Worm (Caenorhabditis elegans) whole organism, mixed stage, embryonic: ENCODE results near the gene skpo-3.

Experiments used
- M03D4.4 ChIP-seq: sonication (generic microtip); optimal IDR thresholded peaks from 2 replicates; lab custom pipeline; 2017; ENCODE audit warnings: mild to moderate bottlenecking, missing genetic modification characterization, missing compliant biosample characterization
- bed-3 ChIP-seq: fragments of 200-800 bp; sonication (Bioruptor generic); optimal IDR thresholded peaks from 3 replicates; lab custom pipeline; 2018; ENCODE audit warnings: mild to moderate bottlenecking, missing genetic modification characterization, moderate library complexity, missing compliant biosample characterization
- blmp-1 ChIP-seq: fragments of 150-350 bp; optimal IDR thresholded peaks from 2 replicates; lab custom pipeline; 2014; ENCODE audit warnings: missing biosample characterization, missing genetic modification characterization
- ceh-43 ChIP-seq: fragments of 200-800 bp; sonication (Bioruptor generic); optimal IDR thresholded peaks from 2 replicates; lab custom pipeline; 2018; ENCODE audit warnings: mild to moderate bottlenecking, missing genetic modification characterization, moderate library complexity, missing compliant biosample characterization
- ceh-83 ChIP-seq: fragments of 200-800 bp; sonication (Bioruptor generic); optimal IDR thresholded peaks from 2 replicates; lab custom pipeline; 2018; ENCODE audit warnings: mild to moderate bottlenecking, missing genetic modification characterization, missing compliant biosample characterization
- ces-1 ChIP-seq: fragments of 150-350 bp; optimal IDR thresholded peaks from 2 replicates; lab custom pipeline; 2014; ENCODE audit warnings: missing biosample characterization, missing genetic modification reagents, missing genetic modification characterization
- cnd-1 ChIP-seq: fragments of 200-800 bp; sonication (Bioruptor generic); optimal IDR thresholded peaks from 2 replicates; lab custom pipeline; 2018; ENCODE audit warnings: mild to moderate bottlenecking, missing genetic modification characterization, missing compliant biosample characterization
- drap-1 ChIP-seq: fragments of 200-800 bp; sonication (Bioruptor generic); optimal IDR thresholded peaks from 3 replicates; lab custom pipeline; 2018; ENCODE audit warnings: mild to moderate bottlenecking, missing genetic modification characterization, missing compliant biosample characterization
- elt-1 ChIP-seq: sonication (generic microtip); optimal IDR thresholded peaks from 2 replicates; lab custom pipeline; 2017; ENCODE audit warnings: missing genetic modification characterization, mild to moderate bottlenecking, missing compliant biosample characterization, antibody characterized with exemption, moderate library complexity, borderline replicate concordance; ENCODE audit not compliant: insufficient read depth
- elt-3 ChIP-seq: fragments of 150-350 bp; optimal IDR thresholded peaks from 2 replicates; lab custom pipeline; 2014; ENCODE audit warnings: missing biosample characterization, missing genetic modification characterization
- flh-1 ChIP-seq: fragments of 200-800 bp; sonication (Bioruptor generic); optimal IDR thresholded peaks from 2 replicates; lab custom pipeline; 2018; ENCODE audit warnings: mild to moderate bottlenecking, missing genetic modification characterization, moderate library complexity, missing compliant biosample characterization
- ham-2 ChIP-seq: fragments of 200-800 bp; sonication (Bioruptor generic); optimal IDR thresholded peaks from 2 replicates; lab custom pipeline; 2018; ENCODE audit warnings: mild to moderate bottlenecking, missing genetic modification characterization, missing compliant biosample characterization
- hlh-1 ChIP-seq: fragments of 150-350 bp; optimal IDR thresholded peaks from 2 replicates; lab custom pipeline; 2014; ENCODE audit warnings: missing biosample characterization, missing genetic modification reagents, missing genetic modification characterization
- lin-13 ChIP-seq: fragments of 150-350 bp; optimal IDR thresholded peaks from 2 replicates; lab custom pipeline; 2014; ENCODE audit warnings: missing biosample characterization, missing genetic modification characterization
- lin-32 ChIP-seq: fragments of 200-800 bp; sonication (Bioruptor generic); optimal IDR thresholded peaks from 2 replicates; lab custom pipeline; 2018; ENCODE audit warnings: mild to moderate bottlenecking, missing genetic modification characterization, missing compliant biosample characterization
- lsy-2 ChIP-seq: fragments of 150-350 bp; optimal IDR thresholded peaks from 2 replicates; lab custom pipeline; 2014; ENCODE audit warnings: missing biosample characterization, missing genetic modification characterization
- mab-5 ChIP-seq: fragments of 150-350 bp; optimal IDR thresholded peaks from 2 replicates; lab custom pipeline; 2014; ENCODE audit warnings: missing biosample characterization, missing genetic modification characterization
- mls-2 ChIP-seq: sonication (generic microtip); optimal IDR thresholded peaks from 2 replicates; lab custom pipeline; 2016; ENCODE audit warnings: mild to moderate bottlenecking, missing genetic modification characterization, moderate library complexity, missing compliant biosample characterization
- nhr-12 ChIP-seq: fragments of 150-350 bp; optimal IDR thresholded peaks from 2 replicates; lab custom pipeline; 2014; ENCODE audit warnings: missing biosample characterization, missing genetic modification characterization
- nhr-2 ChIP-seq: fragments of 150-350 bp; optimal IDR thresholded peaks from 2 replicates; lab custom pipeline; 2014; ENCODE audit warnings: missing biosample characterization, missing genetic modification characterization
- nhr-237 ChIP-seq: fragments of 150-350 bp; optimal IDR thresholded peaks from 2 replicates; lab custom pipeline; 2014; ENCODE audit warnings: missing biosample characterization, missing genetic modification characterization
- nhr-76 ChIP-seq: sonication (generic microtip); optimal IDR thresholded peaks from 2 replicates; lab custom pipeline; 2017; ENCODE audit warnings: missing biosample characterization, missing genetic modification characterization
- pha-4 ChIP-seq: fragments of 150-350 bp; optimal IDR thresholded peaks from 2 replicates; lab custom pipeline; 2018; ENCODE audit warnings: missing biosample characterization, missing genetic modification reagents, missing genetic modification characterization
- sem-2 ChIP-seq: fragments of 200-800 bp; sonication (Bioruptor generic); optimal IDR thresholded peaks from 2 replicates; lab custom pipeline; 2018; ENCODE audit warnings: mild to moderate bottlenecking, missing genetic modification characterization, missing compliant biosample characterization
- snpc-4 ChIP-seq: fragments of 150-350 bp; optimal IDR thresholded peaks from 2 replicates; lab custom pipeline; 2014; ENCODE audit warnings: missing biosample characterization, missing genetic modification characterization
- sptf-1 ChIP-seq: sonication (generic microtip); optimal IDR thresholded peaks from 2 replicates; lab custom pipeline; 2017; ENCODE audit warnings: mild to moderate bottlenecking, missing genetic modification characterization, moderate library complexity, missing compliant biosample characterization
- tbx-8 ChIP-seq: fragments of 200-800 bp; sonication (Bioruptor generic); optimal IDR thresholded peaks from 2 replicates; lab custom pipeline; 2018; ENCODE audit warnings: mild to moderate bottlenecking, missing genetic modification characterization, moderate library complexity, missing compliant biosample characterization
- unc-120 ChIP-seq: sonication (generic microtip); optimal IDR thresholded peaks from 2 replicates; lab custom pipeline; 2017; ENCODE audit warnings: missing genetic modification characterization, missing compliant biosample characterization; ENCODE audit not compliant: poor library complexity, severe bottlenecking
- unc-39 ChIP-seq: fragments of 150-350 bp; optimal IDR thresholded peaks from 2 replicates; lab custom pipeline; 2014; ENCODE audit warnings: missing biosample characterization, missing genetic modification characterization
- unc-62 ChIP-seq: fragments of 150-350 bp; optimal IDR thresholded peaks from 2 replicates; lab custom pipeline; 2014; ENCODE audit warnings: missing biosample characterization, missing genetic modification reagents, missing genetic modification characterization
- zip-8 ChIP-seq: fragments of 150-350 bp; optimal IDR thresholded peaks from 2 replicates; lab custom pipeline; 2014; ENCODE audit warnings: missing biosample characterization, missing genetic modification characterization
- ztf-11 ChIP-seq: fragments of 150-350 bp; optimal IDR thresholded peaks from 2 replicates; lab custom pipeline; 2014; ENCODE audit warnings: missing biosample characterization, missing genetic modification characterization

The skpo-3 gene

DNA sequence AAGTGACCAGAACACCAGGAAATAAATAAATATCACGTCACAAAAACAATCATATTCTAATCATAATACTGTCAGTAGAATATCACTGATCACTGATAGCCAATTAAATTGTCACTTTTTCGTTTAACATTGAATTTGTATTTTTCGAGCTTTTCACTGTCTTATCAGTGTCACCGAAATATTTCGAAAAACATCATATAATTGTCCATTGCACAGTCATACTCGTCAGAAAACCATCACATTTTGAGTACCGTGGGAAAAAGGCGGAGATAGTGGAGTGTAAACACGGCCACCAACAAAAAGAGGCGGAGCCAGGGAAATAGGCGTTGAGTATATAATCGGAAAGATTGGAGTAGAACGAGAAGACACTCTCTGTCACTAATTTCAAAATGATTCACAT lies 31.6 kb downstream of the skpo-3 start:
- no peak for TF ChIP-seq flh-1 (GFP tag; lab: Kevin White, UChicago)
- no peak for TF ChIP-seq unc-39 (tag; lab: Kevin White, UChicago)
- no peak for TF ChIP-seq bed-3 (GFP tag; lab: Kevin White, UChicago)
- no peak for TF ChIP-seq hlh-1 (tag; lab: Kevin White, UChicago)
- TF ChIP-seq cnd-1 (tag; lab: Kevin White, UChicago) = no peak
- TF ChIP-seq drap-1 (GFP tag; lab: Kevin White, UChicago) = no peak
- TF ChIP-seq lin-32 (GFP tag; lab: Kevin White, UChicago) = no peak
- no peak for TF ChIP-seq ceh-83 (GFP tag; lab: Kevin White, UChicago)
- TF ChIP-seq mls-2 = no peak
- TF ChIP-seq unc-120 (tag; lab: Kevin White, UChicago) = no peak
- no peak for TF ChIP-seq ztf-11 (tag; lab: Kevin White, UChicago)
- TF ChIP-seq ces-1 = no peak
- TF ChIP-seq blmp-1 (tag; lab: Kevin White, UChicago) = no peak

DNA sequence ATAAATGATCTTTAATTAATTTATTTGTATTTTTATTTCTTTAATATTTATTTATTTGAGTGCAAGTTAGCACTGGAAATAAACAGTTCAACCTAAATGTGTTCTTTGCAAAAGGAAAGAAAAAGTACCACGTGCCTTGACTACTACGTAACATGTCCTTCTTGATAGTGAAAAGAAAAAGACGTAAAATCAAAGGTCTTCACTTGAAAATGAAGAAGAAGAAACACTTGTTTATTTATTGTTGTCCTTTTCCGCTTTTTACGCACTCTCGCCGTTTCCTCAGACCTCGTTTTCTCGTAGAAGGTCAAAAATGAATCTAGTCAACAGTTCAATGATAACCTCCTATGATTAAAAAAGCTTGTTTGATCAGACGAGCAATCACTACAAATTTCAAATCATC lies 32.2 kb downstream of the skpo-3 start:
- TF ChIP-seq sptf-1 (tag; lab: Kevin White, UChicago) (no peak), unc-39 (tag; lab: Kevin White, UChicago) (no peak), lin-13 (tag; lab: Kevin White, UChicago) (no peak), ceh-83 (GFP tag; lab: Kevin White, UChicago) (no peak), ceh-43 (no peak), tbx-8 (GFP tag; lab: Kevin White, UChicago) (no peak), zip-8 (tag; lab: Kevin White, UChicago) (no peak), elt-3 (no peak), nhr-76 (tag; lab: Kevin White, UChicago) (no peak), M03D4.4 (no peak), nhr-12 (tag; lab: Kevin White, UChicago) (no peak), mls-2 (no peak)

- TF ChIP-seq mls-2 (no peak), flh-1 (GFP tag; lab: Kevin White, UChicago) (no peak), elt-1 (tag; lab: Kevin White, UChicago) (no peak), nhr-237 (tag; lab: Kevin White, UChicago) (no peak), nhr-2 (tag; lab: Kevin White, UChicago) (no peak), zip-8 (tag; lab: Kevin White, UChicago) (no peak), nhr-12 (tag; lab: Kevin White, UChicago) (no peak), drap-1 (GFP tag; lab: Kevin White, UChicago) (no peak), blmp-1 (tag; lab: Kevin White, UChicago) (no peak), elt-3 (no peak)
Measured at ce11 chrII:7279808-7280207, 34.1 kb downstream of the skpo-3 start.

DNA sequence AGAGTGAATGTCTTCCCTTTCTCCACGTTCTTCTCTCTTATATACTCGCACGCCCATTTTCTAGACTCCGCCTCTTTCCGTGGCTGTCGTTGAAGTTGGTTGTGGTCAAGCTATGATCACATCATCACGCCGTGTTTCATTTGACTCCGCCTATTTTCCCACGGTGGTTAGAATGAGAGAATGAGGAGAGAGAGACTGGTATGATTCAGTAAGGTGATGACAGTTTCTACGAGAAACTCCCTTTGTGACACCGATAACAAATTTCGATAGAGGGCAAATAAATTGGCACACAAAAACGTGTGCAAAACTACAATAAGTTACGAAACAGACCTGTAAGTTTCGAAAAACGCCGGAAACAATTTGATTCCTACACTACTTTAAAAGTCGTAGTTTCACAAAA lies 34.9 kb downstream of the skpo-3 start:
- no peak for TF ChIP-seq cnd-1 (tag; lab: Kevin White, UChicago)

- TF ChIP-seq snpc-4 (no peak), tbx-8 (GFP tag; lab: Kevin White, UChicago) (no peak), ham-2 (no peak), ceh-43 (no peak), unc-62 (GFP tag; lab: Kevin White, UChicago) (no peak), unc-39 (tag; lab: Kevin White, UChicago) (no peak)
Measured at ce11 chrII:7283063-7283462, 37.4 kb downstream of the skpo-3 start.

DNA sequence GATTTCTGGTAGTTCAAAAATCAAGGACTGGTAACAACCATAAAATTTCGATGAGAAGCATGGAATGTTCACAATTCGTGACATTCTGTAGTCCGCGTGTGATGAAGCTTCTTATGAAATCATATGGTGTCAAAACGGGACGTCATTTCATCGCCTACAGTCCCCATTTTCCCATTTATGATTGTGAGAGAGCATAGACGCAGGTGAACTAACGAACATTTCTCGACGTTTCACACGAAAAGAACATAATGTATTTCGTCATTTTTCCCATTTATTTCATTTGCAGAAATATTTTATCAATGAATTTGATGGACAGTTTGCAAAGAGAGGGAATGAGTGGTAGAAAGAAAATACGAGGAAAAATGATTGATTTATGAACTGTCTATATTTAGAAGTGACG lies 41.5 kb downstream of the skpo-3 start:
- no peak for TF ChIP-seq unc-62 (GFP tag; lab: Kevin White, UChicago)
- TF ChIP-seq bed-3 (GFP tag; lab: Kevin White, UChicago) = no peak
- no peak for TF ChIP-seq drap-1 (GFP tag; lab: Kevin White, UChicago)
- no peak for TF ChIP-seq sem-2 (GFP tag; lab: Kevin White, UChicago)
- no peak for TF ChIP-seq snpc-4
- no peak for TF ChIP-seq elt-3
- no peak for TF ChIP-seq zip-8 (tag; lab: Kevin White, UChicago)
- no peak for TF ChIP-seq pha-4
- TF ChIP-seq flh-1 (GFP tag; lab: Kevin White, UChicago) = no peak
- no peak for TF ChIP-seq lin-13 (tag; lab: Kevin White, UChicago)
- TF ChIP-seq sptf-1 (tag; lab: Kevin White, UChicago) = no peak
- TF ChIP-seq ham-2 = no peak
- TF ChIP-seq mab-5 = no peak
- no peak for TF ChIP-seq lsy-2 (tag; lab: Kevin White, UChicago)
- no peak for TF ChIP-seq nhr-237 (tag; lab: Kevin White, UChicago)
- TF ChIP-seq tbx-8 (GFP tag; lab: Kevin White, UChicago) = no peak
- no peak for TF ChIP-seq hlh-1 (tag; lab: Kevin White, UChicago)
- no peak for TF ChIP-seq mls-2
- no peak for TF ChIP-seq M03D4.4
